Worm (Caenorhabditis elegans) whole organism, L3 larva: ENCODE data around the gene F36H1.11.

Source experiments
- ceh-28 ChIP-seq: fragments of 150-350 bp; optimal IDR thresholded peaks from 2 replicates; lab custom pipeline; 2014; ENCODE audit warnings: missing biosample characterization, missing genetic modification reagents, missing genetic modification characterization
- lin-39 ChIP-seq: fragments of 150-350 bp; optimal IDR thresholded peaks from 2 replicates; lab custom pipeline; 2018; ENCODE audit warnings: missing biosample characterization, missing genetic modification reagents, missing genetic modification characterization
- nhr-77 ChIP-seq: fragments of 150-350 bp; optimal IDR thresholded peaks from 2 replicates; lab custom pipeline; 2014; ENCODE audit warnings: missing biosample characterization, missing genetic modification characterization

DNA sequence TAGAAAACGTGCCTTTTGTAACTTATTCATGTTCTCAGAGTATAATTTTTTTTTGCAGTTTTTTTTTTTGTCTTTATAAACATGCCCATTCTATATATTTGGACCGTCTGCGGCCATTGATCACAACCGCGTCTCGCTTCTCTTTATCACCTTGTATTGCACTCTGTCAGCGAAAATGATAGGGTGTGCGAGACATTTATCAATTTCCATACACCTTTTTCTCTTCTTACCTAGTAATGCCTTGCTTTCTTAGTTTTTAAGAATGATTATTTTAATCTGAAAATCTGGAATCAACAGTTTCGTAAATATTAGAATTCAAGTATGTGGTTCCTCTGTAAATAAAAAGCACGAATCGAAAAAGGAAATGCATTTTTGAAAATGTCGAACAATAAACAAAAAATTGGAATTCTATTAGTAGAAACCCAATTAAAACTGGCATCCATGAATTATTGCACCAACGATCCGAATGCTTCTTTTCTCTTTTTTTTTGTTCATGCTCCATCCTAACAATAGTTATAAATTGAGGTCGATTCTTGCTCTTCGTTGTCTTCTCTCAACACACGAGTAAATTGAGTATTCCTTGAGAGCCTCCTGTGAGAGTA lies 11.8 kb upstream of the F36H1.11 start:
- peak; percentile 26 for TF ChIP-seq nhr-77 (tag; lab: Kevin White, UChicago)
- TF ChIP-seq ceh-28 (tag; lab: Kevin White, UChicago), result no peak
- no peak for TF ChIP-seq lin-39 (tag; lab: Kevin White, UChicago)
